Worm (Caenorhabditis elegans) whole organism, young adult: ENCODE data around the gene T23B7.2.
"Not testable (repeated sequence)": the region's sequence is repeated elsewhere in the genome, so short reads cannot be mapped to it uniquely, and the experiment has no call there.

Experiments used
- B0261.1 ChIP-seq: sonication (generic microtip); optimal IDR thresholded peaks from 2 replicates; lab custom pipeline; 2016; ENCODE audit warnings: mild to moderate bottlenecking, missing genetic modification characterization, moderate library complexity, missing compliant biosample characterization
- Y53G8AR.9 ChIP-seq: fragments of 200-800 bp; sonication (Bioruptor generic); conservative IDR thresholded peaks from 2 replicates; pipeline ENCODE4 v1.3.6; 2022; ENCODE audit warnings: missing genetic modification reagents, missing genetic modification characterization, missing compliant biosample characterization
- Y79H2A.3 ChIP-seq: fragments of 200-800 bp; sonication (Bioruptor generic); conservative IDR thresholded peaks from 2 replicates; pipeline ENCODE4 v1.3.6; 2022; ENCODE audit warnings: missing genetic modification reagents, missing genetic modification characterization, missing compliant biosample characterization
- Y95B8A.8 ChIP-seq: fragments of 200-800 bp; sonication (Bioruptor generic); IDR thresholded peaks from 2 replicates; pipeline ENCODE4 v1.3.6; 2022; ENCODE audit warnings: missing genetic modification reagents, missing genetic modification characterization, missing compliant biosample characterization
- ama-1 ChIP-seq, 3 experiments: fragments of 150-350 bp in 1 of 3; sonication (generic microtip) in 2 of 3; optimal IDR thresholded peaks; 2 replicates each; lab custom pipeline; 2014 to 2018; ENCODE audit warnings: missing biosample characterization in 2 of 3, missing genetic modification characterization in 2 of 3, missing genetic modification reagents in 2 of 3
- atf-7 ChIP-seq: sonication (generic microtip); optimal IDR thresholded peaks from 2 replicates; lab custom pipeline; 2017; ENCODE audit warnings: mild to moderate bottlenecking, missing genetic modification characterization, missing compliant biosample characterization
- athp-1 ChIP-seq: sonication (generic microtip); optimal IDR thresholded peaks from 2 replicates; lab custom pipeline; 2017; ENCODE audit warnings: mild to moderate bottlenecking, missing genetic modification characterization, missing compliant biosample characterization
- attf-3 ChIP-seq: fragments of 200-800 bp; sonication (Bioruptor generic); conservative IDR thresholded peaks from 2 replicates; pipeline ENCODE4 v1.3.6; 2022; ENCODE audit warnings: missing genetic modification reagents, missing genetic modification characterization, missing compliant biosample characterization
- bed-2 ChIP-seq: fragments of 200-800 bp; sonication (Bioruptor generic); IDR thresholded peaks from 2 replicates; pipeline ENCODE4 v1.3.6; 2022; ENCODE audit warnings: missing genetic modification reagents, missing genetic modification characterization, missing compliant biosample characterization
- cebp-1 ChIP-seq, 2 experiments: fragments of 200-800 bp in 1 of 2; sonication (Bioruptor generic) in 1 of 2; sonication (generic microtip) in 1 of 2; IDR thresholded peaks in 1 of 2; optimal IDR thresholded peaks in 1 of 2; 2 replicates each; pipeline versions ENCODE4 v1.3.6 to Lab custom; 2017 to 2022; ENCODE audit warnings: missing compliant biosample characterization in 2 of 2, missing genetic modification characterization in 2 of 2, mild to moderate bottlenecking in 1 of 2, missing genetic modification reagents in 1 of 2, moderate library complexity in 1 of 2
- cebp-2 ChIP-seq: fragments of 200-800 bp; sonication (Bioruptor generic); IDR thresholded peaks from 2 replicates; pipeline ENCODE4 v1.3.6; 2022; ENCODE audit warnings: missing genetic modification characterization, missing compliant biosample characterization
- ceh-40 ChIP-seq: fragments of 200-800 bp; sonication (Bioruptor generic); IDR thresholded peaks from 2 replicates; pipeline ENCODE4 v1.3.6; 2022; ENCODE audit warnings: missing genetic modification characterization, missing compliant biosample characterization
- ceh-91 ChIP-seq: fragments of 200-800 bp; sonication (Bioruptor generic); IDR thresholded peaks from 2 replicates; pipeline ENCODE4 v1.3.6; 2022; ENCODE audit warnings: missing genetic modification reagents, missing genetic modification characterization, missing compliant biosample characterization
- chd-7 ChIP-seq: sonication (generic microtip); optimal IDR thresholded peaks from 2 replicates; lab custom pipeline; 2016; ENCODE audit warnings: mild to moderate bottlenecking, missing genetic modification characterization, moderate library complexity, missing compliant biosample characterization
- efl-1 ChIP-seq: fragments of 150-350 bp; optimal IDR thresholded peaks from 2 replicates; lab custom pipeline; 2014; ENCODE audit warnings: missing biosample characterization, missing genetic modification reagents, missing genetic modification characterization
- egl-18 ChIP-seq: fragments of 200-800 bp; sonication (Bioruptor generic); IDR thresholded peaks from 2 replicates; pipeline ENCODE4 v1.3.6; 2022; ENCODE audit warnings: missing genetic modification reagents, missing genetic modification characterization, missing compliant biosample characterization
- ekl-4 ChIP-seq: fragments of 200-800 bp; sonication (Bioruptor generic); IDR thresholded peaks from 2 replicates; pipeline ENCODE4 v1.3.6; 2022; ENCODE audit warnings: missing genetic modification reagents, missing genetic modification characterization, missing compliant biosample characterization
- hlh-12 ChIP-seq: sonication (generic microtip); optimal IDR thresholded peaks from 2 replicates; lab custom pipeline; 2016; ENCODE audit warnings: missing genetic modification characterization, missing compliant biosample characterization
- hmg-1.2 ChIP-seq: fragments of 200-800 bp; sonication (Bioruptor generic); IDR thresholded peaks from 2 replicates; pipeline ENCODE4 v1.3.6; 2022; ENCODE audit warnings: missing genetic modification reagents, missing genetic modification characterization, missing compliant biosample characterization
- hsf-1 ChIP-seq: fragments of 200-800 bp; sonication (Bioruptor generic); IDR thresholded peaks from 2 replicates; pipeline ENCODE4 v1.3.6; 2022; ENCODE audit warnings: missing genetic modification reagents, missing genetic modification characterization, missing compliant biosample characterization
- lag-1 ChIP-seq: fragments of 200-800 bp; sonication (Bioruptor generic); IDR thresholded peaks from 2 replicates; pipeline ENCODE4 v1.3.6; 2022; ENCODE audit warnings: missing genetic modification reagents, missing genetic modification characterization, missing compliant biosample characterization
- let-607 ChIP-seq, 2 experiments: fragments of 200-800 bp in 1 of 2; sonication (Bioruptor generic) in 1 of 2; sonication (generic microtip) in 1 of 2; optimal IDR thresholded peaks; 2 replicates each; lab custom pipeline; 2016 to 2018; ENCODE audit warnings: mild to moderate bottlenecking in 2 of 2, missing compliant biosample characterization in 2 of 2, missing genetic modification characterization in 2 of 2, moderate library complexity in 2 of 2, missing genotype in 1 of 2
- lin-54 ChIP-seq: fragments of 200-800 bp; sonication (Bioruptor generic); optimal IDR thresholded peaks from 2 replicates; lab custom pipeline; 2018; ENCODE audit warnings: mild to moderate bottlenecking, missing genetic modification characterization, missing compliant biosample characterization
- madf-10 ChIP-seq: sonication (generic microtip); optimal IDR thresholded peaks from 2 replicates; lab custom pipeline; 2016; ENCODE audit warnings: mild to moderate bottlenecking, missing genetic modification characterization, missing compliant biosample characterization
- mcd-1 ChIP-seq: fragments of 200-800 bp; sonication (Bioruptor generic); IDR thresholded peaks from 2 replicates; pipeline ENCODE4 v1.3.6; 2022; ENCODE audit warnings: missing genetic modification reagents, missing genetic modification characterization, missing compliant biosample characterization
- nhr-90 ChIP-seq: sonication (generic microtip); optimal IDR thresholded peaks from 2 replicates; lab custom pipeline; 2016; ENCODE audit warnings: missing genotype, mild to moderate bottlenecking, missing genetic modification characterization, missing compliant biosample characterization
- pbrm-1 ChIP-seq: fragments of 200-800 bp; sonication (Bioruptor generic); IDR thresholded peaks from 2 replicates; pipeline ENCODE4 v1.3.6; 2022; ENCODE audit warnings: missing genetic modification reagents, missing genetic modification characterization, missing compliant biosample characterization
- pha-4 ChIP-seq: fragments of 150-350 bp; sonication (generic microtip); optimal IDR thresholded peaks from 2 replicates; lab custom pipeline; 2014; ENCODE audit warnings: missing biosample characterization, missing genetic modification reagents, missing genetic modification characterization
- rec-8 ChIP-seq, 2 experiments: sonication (generic microtip); optimal IDR thresholded peaks; 2 replicates each; lab custom pipeline; 2016; ENCODE audit warnings: mild to moderate bottlenecking in 2 of 2, missing genetic modification characterization in 2 of 2, missing genetic modification reagents in 2 of 2, missing genotype in 2 of 2, missing biosample characterization in 1 of 2, missing compliant biosample characterization in 1 of 2, moderate library complexity in 1 of 2
- sdz-38 ChIP-seq: sonication (generic microtip); optimal IDR thresholded peaks from 2 replicates; lab custom pipeline; 2016; ENCODE audit warnings: missing genotype, missing genetic modification characterization, missing compliant biosample characterization
- sea-2 ChIP-seq: fragments of 200-800 bp; sonication (Bioruptor generic); IDR thresholded peaks from 2 replicates; pipeline ENCODE4 v1.3.6; 2022; ENCODE audit warnings: missing genetic modification characterization, missing compliant biosample characterization
- snpc-1.3 ChIP-seq: sonication (generic microtip); optimal IDR thresholded peaks from 2 replicates; lab custom pipeline; 2017; ENCODE audit warnings: missing genetic modification characterization, mild to moderate bottlenecking, missing compliant biosample characterization, antibody characterized with exemption, moderate library complexity, missing genotype, missing genetic modification reagents; ENCODE audit not compliant: insufficient read depth
- somi-1 ChIP-seq: fragments of 200-800 bp; sonication (Bioruptor generic); optimal IDR thresholded peaks from 2 replicates; lab custom pipeline; 2018; ENCODE audit warnings: mild to moderate bottlenecking, missing genetic modification characterization, missing compliant biosample characterization
- tbp1 ChIP-seq: fragments of 200-800 bp; sonication (Bioruptor generic); optimal IDR thresholded peaks from 2 replicates; lab custom pipeline; 2018; ENCODE audit warnings: mild to moderate bottlenecking, missing genetic modification characterization, missing compliant biosample characterization
- tlf-1 ChIP-seq: fragments of 200-800 bp; sonication (Bioruptor generic); optimal IDR thresholded peaks from 2 replicates; lab custom pipeline; 2018; ENCODE audit warnings: mild to moderate bottlenecking, missing genetic modification characterization, missing compliant biosample characterization
- xnd-1 ChIP-seq: sonication (generic microtip); optimal IDR thresholded peaks from 2 replicates; lab custom pipeline; 2016; ENCODE audit warnings: missing genotype, missing genetic modification reagents, missing genetic modification characterization, missing compliant biosample characterization
- ztf-18 ChIP-seq: sonication (generic microtip); optimal IDR thresholded peaks from 2 replicates; lab custom pipeline; 2016; ENCODE audit warnings: missing genotype, mild to moderate bottlenecking, missing genetic modification characterization, missing compliant biosample characterization
- ztf-25 ChIP-seq: fragments of 200-800 bp; sonication (Bioruptor generic); IDR thresholded peaks from 2 replicates; pipeline ENCODE4 v1.3.6; 2022; ENCODE audit warnings: missing genetic modification reagents, missing genetic modification characterization, missing compliant biosample characterization
- ztf-28 ChIP-seq: fragments of 200-800 bp; sonication (Bioruptor generic); IDR thresholded peaks from 2 replicates; pipeline ENCODE4 v1.3.6; 2022; ENCODE audit warnings: missing genetic modification reagents, missing genetic modification characterization, missing compliant biosample characterization
- ztf-6 ChIP-seq: fragments of 200-800 bp; sonication (Bioruptor generic); IDR thresholded peaks from 2 replicates; pipeline ENCODE4 v1.3.6; 2022; ENCODE audit warnings: missing genetic modification reagents, missing genetic modification characterization, missing compliant biosample characterization

T23B7.2 gene

ce11 chrII:4863357-4863756, 21.3 kb upstream of the T23B7.2 start, which contains the start of the genes mpst-4 and F11G11.14:
Gene mpst-4 (minus strand): TSS chrII:4863457.
Gene F11G11.14 (plus strand): TSS chrII:4863681.
- TF ChIP-seq efl-1 (no peak), lin-54 (GFP tag; lab: Kevin White, UChicago) (no peak), bed-2 (no peak), madf-10 (tag; lab: Kevin White, UChicago) (no peak), attf-3 (GFP tag; lab: Robert Waterston, UW) (no peak), hlh-12 (no peak), rec-8 (tag; optimal IDR thresholded peaks at IDR 0.05; lab: Kevin White, UChicago) (no peak), snpc-1.3 (tag; lab: Kevin White, UChicago) (no peak), Y79H2A.3 (GFP tag; lab: Robert Waterston, UW) (no peak), pbrm-1 (GFP tag; lab: Robert Waterston, UW) (no peak), ztf-25 (GFP tag; lab: Robert Waterston, UW) (no peak), xnd-1 (tag; lab: Kevin White, UChicago) (no peak), ekl-4 (GFP tag; lab: Robert Waterston, UW) (no peak), tbp1 (no peak)

- TF ChIP-seq B0261.1; Y95B8A.8 (GFP tag; lab: Robert Waterston, UW); pha-4 (tag; lab: Kevin White, UChicago): not testable (repeated sequence)
Measured at ce11 chrII:4860260-4860659, 18.2 kb upstream of the T23B7.2 start, which contains the start of the genes nspd-5 and F11G11.4. Gene nspd-5 (minus strand): TSS chrII:4860360. Gene F11G11.4 (plus strand): TSS chrII:4860594.

DNA sequence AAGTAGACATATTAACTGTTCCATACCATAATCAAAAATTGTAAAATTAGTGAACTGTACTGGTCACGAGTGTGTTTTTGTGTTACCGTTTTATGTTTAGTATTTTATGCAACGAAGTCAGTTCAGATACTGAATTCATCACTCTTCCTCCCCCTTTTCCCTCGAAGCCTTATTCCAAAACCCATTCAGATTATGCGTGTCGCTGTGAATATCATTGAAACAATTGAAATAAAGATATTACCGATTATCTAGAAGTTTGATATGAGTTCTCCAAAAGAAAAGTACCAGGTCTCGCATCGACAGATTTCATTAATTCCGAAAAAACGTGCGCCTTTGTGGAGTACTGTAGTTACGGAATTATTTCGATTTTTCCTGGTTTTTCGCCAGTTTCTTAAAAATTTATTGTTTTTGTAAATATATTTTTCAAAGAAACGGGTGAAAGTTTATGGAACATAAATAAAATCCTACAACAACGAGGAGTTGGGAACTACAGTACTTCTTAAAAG, 16.9 kb upstream of the T23B7.2 start:
- TF ChIP-seq cebp-1 (GFP tag; IDR thresholded peaks at IDR 0.05; lab: Robert Waterston, UW) (no peak), cebp-1 (tag; optimal IDR thresholded peaks at IDR 0.05; lab: Kevin White, UChicago) (peak; percentile 52), Y53G8AR.9 (GFP tag; lab: Robert Waterston, UW) (0 out of 2 replicates have a peak, but pooled peaks have one; percentile 14), let-607 (tag; optimal IDR thresholded peaks at IDR 0.05; lab: Kevin White, UChicago) (no peak), ztf-18 (tag; lab: Kevin White, UChicago) (peak; percentile 20)
- TF ChIP-seq, all 124 proteins: peak for 3

DNA sequence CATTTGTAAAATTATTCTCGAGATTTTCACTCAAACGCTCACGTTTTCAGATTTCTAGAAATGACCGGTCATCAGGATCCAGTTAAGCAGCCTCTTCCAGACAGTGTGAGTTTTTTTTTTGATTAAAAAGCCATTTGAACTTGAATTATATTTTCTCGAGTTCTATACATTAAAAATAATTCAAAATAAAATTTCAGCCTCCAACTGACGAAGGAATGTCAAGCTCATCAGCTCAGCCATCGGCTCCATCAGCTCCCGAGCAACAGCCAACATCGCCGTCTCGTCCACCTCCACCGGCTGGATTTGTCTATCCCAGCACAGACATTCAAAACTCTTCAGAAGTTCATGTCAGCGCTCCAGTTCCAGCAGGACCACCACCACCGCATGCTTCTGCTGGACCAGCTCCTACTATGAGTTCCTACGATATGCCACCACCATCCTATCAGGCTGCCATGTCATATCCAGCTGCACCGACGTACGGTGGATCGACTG, 15.9 kb upstream of the T23B7.2 start, which contains the start of gene F11G11.5:
TSS of gene F11G11.5 (plus strand) at position 51 of the 492 bp plus-strand sequence.
- TF ChIP-seq snpc-1.3 (tag; lab: Kevin White, UChicago) (no peak), ztf-18 (tag; lab: Kevin White, UChicago) (no peak), athp-1 (tag; lab: Kevin White, UChicago) (peak; percentile 48), ama-1 (optimal IDR thresholded peaks at IDR 0.05; lab: Kevin White, UChicago) (peak; percentile 7), ama-1 (GFP tag; optimal IDR thresholded peaks at IDR 0.05; lab: Kevin White, UChicago) (no peak), nhr-90 (tag; lab: Kevin White, UChicago) (peak; percentile 19), let-607 (tag; optimal IDR thresholded peaks at IDR 0.05; lab: Kevin White, UChicago) (peak in 1 of 2 experiments; percentile 21), ztf-6 (GFP tag; lab: Robert Waterston, UW) (no peak), egl-18 (GFP tag; lab: Robert Waterston, UW) (no peak), ceh-40 (no peak), chd-7 (tag; lab: Kevin White, UChicago) (no peak), somi-1 (GFP tag; lab: Kevin White, UChicago) (no peak), B0261.1 (no peak), sdz-38 (tag; lab: Kevin White, UChicago) (no peak), Y53G8AR.9 (GFP tag; lab: Robert Waterston, UW) (no peak), ekl-4 (GFP tag; lab: Robert Waterston, UW) (peak; percentile 35; the same call in 1 of the 2 replicates), ztf-28 (GFP tag; lab: Robert Waterston, UW) (0 out of 2 replicates have a peak, but pooled peaks have one; percentile 16), mcd-1 (peak; percentile 41; the same call in 1 of the 2 replicates), hsf-1 (GFP tag; lab: Robert Waterston, UW) (no peak), lag-1 (GFP tag; lab: Robert Waterston, UW) (no peak), tlf-1 (peak; percentile 16), sea-2 (GFP tag; lab: Robert Waterston, UW) (no peak), hmg-1.2 (GFP tag; lab: Robert Waterston, UW) (0 out of 2 replicates have a peak, but pooled peaks have one; percentile 13), cebp-2 (GFP tag; lab: Robert Waterston, UW) (0 out of 2 replicates have a peak, but pooled peaks have one; percentile 47), atf-7 (tag; lab: Kevin White, UChicago) (peak; percentile 8), ceh-91 (GFP tag; lab: Robert Waterston, UW) (no peak)
